Worm (Caenorhabditis elegans) whole organism, young adult: ENCODE measurements around the gene C08H9.15.

ENCODE experiments used
- F23B12.7 ChIP-seq: sonication (generic microtip); optimal IDR thresholded peaks from 2 replicates; lab custom pipeline; 2017; ENCODE audit warnings: missing genetic modification characterization, mild to moderate bottlenecking, missing compliant biosample characterization, antibody characterized with exemption, moderate library complexity; ENCODE audit not compliant: insufficient read depth
- F55B11.4 ChIP-seq: sonication (generic microtip); optimal IDR thresholded peaks from 2 replicates; lab custom pipeline; 2016; ENCODE audit warnings: missing compliant biosample characterization, missing genetic modification characterization, borderline replicate concordance; ENCODE audit not compliant: insufficient read depth
- T07F8.4 ChIP-seq: sonication (generic microtip); optimal IDR thresholded peaks from 2 replicates; lab custom pipeline; 2016; ENCODE audit warnings: mild to moderate bottlenecking, missing genetic modification characterization, moderate library complexity, missing compliant biosample characterization
- ama-1 ChIP-seq, 3 experiments: fragments of 150-350 bp in 1 of 3; sonication (generic microtip) in 2 of 3; optimal IDR thresholded peaks; 2 replicates each; lab custom pipeline; 2014 to 2018; ENCODE audit warnings: missing biosample characterization in 2 of 3, missing genetic modification characterization in 2 of 3, missing genetic modification reagents in 2 of 3
- ccch-3 ChIP-seq: fragments of 200-800 bp; sonication (Bioruptor generic); optimal IDR thresholded peaks from 2 replicates; lab custom pipeline; 2018; ENCODE audit warnings: mild to moderate bottlenecking, missing genetic modification characterization, missing compliant biosample characterization
- ceh-100 ChIP-seq: fragments of 200-800 bp; sonication (Bioruptor generic); IDR thresholded peaks from 2 replicates; pipeline ENCODE4 v1.3.6; 2022; ENCODE audit warnings: missing genetic modification reagents, missing genetic modification characterization, missing compliant biosample characterization
- ceh-91 ChIP-seq: fragments of 200-800 bp; sonication (Bioruptor generic); IDR thresholded peaks from 2 replicates; pipeline ENCODE4 v1.3.6; 2022; ENCODE audit warnings: missing genetic modification reagents, missing genetic modification characterization, missing compliant biosample characterization
- hlh-12 ChIP-seq: sonication (generic microtip); optimal IDR thresholded peaks from 2 replicates; lab custom pipeline; 2016; ENCODE audit warnings: missing genetic modification characterization, missing compliant biosample characterization
- lag-1 ChIP-seq: fragments of 200-800 bp; sonication (Bioruptor generic); IDR thresholded peaks from 2 replicates; pipeline ENCODE4 v1.3.6; 2022; ENCODE audit warnings: missing genetic modification reagents, missing genetic modification characterization, missing compliant biosample characterization
- lin-26 ChIP-seq: fragments of 200-800 bp; sonication (Bioruptor generic); IDR thresholded peaks from 2 replicates; pipeline ENCODE4 v1.3.6; 2022; ENCODE audit warnings: missing genetic modification reagents, missing genetic modification characterization, missing compliant biosample characterization
- lin-35 ChIP-seq, 3 experiments: fragments of 150-350 bp in 2 of 3; sonication (generic microtip) in 1 of 3; optimal IDR thresholded peaks; 2 replicates each; lab custom pipeline; 2014 to 2018; ENCODE audit warnings: missing biosample characterization in 3 of 3, missing genetic modification characterization in 3 of 3, missing genetic modification reagents in 3 of 3
- nfya-1 ChIP-seq: sonication (generic microtip); optimal IDR thresholded peaks from 2 replicates; lab custom pipeline; 2017; ENCODE audit warnings: antibody characterized with exemption, missing compliant biosample characterization, missing genetic modification characterization, borderline replicate concordance; ENCODE audit not compliant: insufficient read depth
- nfya-2 ChIP-seq: fragments of 200-800 bp; sonication (Bioruptor generic); IDR thresholded peaks from 2 replicates; pipeline ENCODE4 v1.3.6; 2022; ENCODE audit warnings: missing genetic modification reagents, missing genetic modification characterization, missing compliant biosample characterization
- pha-4 ChIP-seq: fragments of 150-350 bp; sonication (generic microtip); optimal IDR thresholded peaks from 2 replicates; lab custom pipeline; 2014; ENCODE audit warnings: missing biosample characterization, missing genetic modification reagents, missing genetic modification characterization

- TF ChIP-seq ceh-100 (GFP tag; lab: Robert Waterston, UW): no peak
- TF ChIP-seq F23B12.7 (tag; lab: Kevin White, UChicago): no peak
- no peak for TF ChIP-seq nfya-1 (tag; lab: Kevin White, UChicago)
- TF ChIP-seq T07F8.4 (tag; lab: Kevin White, UChicago): no peak
- no peak for TF ChIP-seq lin-35 (GFP tag; optimal IDR thresholded peaks at IDR 0.05; lab: Kevin White, UChicago)
- TF ChIP-seq hlh-12 (tag; lab: Kevin White, UChicago): no peak
- no peak for TF ChIP-seq ceh-91
- no peak for TF ChIP-seq ama-1 (optimal IDR thresholded peaks at IDR 0.05; lab: Kevin White, UChicago)
- no peak for TF ChIP-seq ama-1 (GFP tag; optimal IDR thresholded peaks at IDR 0.05; lab: Kevin White, UChicago)
- no peak for TF ChIP-seq lag-1 (GFP tag; lab: Robert Waterston, UW)
- TF ChIP-seq ccch-3 (GFP tag; lab: Kevin White, UChicago): no peak
- TF ChIP-seq pha-4 (tag; lab: Kevin White, UChicago): no peak
- no peak for TF ChIP-seq F55B11.4 (tag; lab: Kevin White, UChicago)
- TF ChIP-seq lin-26: no peak
- TF ChIP-seq nfya-2 (GFP tag; lab: Robert Waterston, UW): no peak
Observed at ce11 chrII:9859575-9859974, 21.4 kb upstream of the C08H9.15 start, which contains the start of gene chil-5.
